Fruit fly (Drosophila melanogaster) whole organism, pupa: ENCODE results near the gene Srrm1.

Source experiments
- CG34367 ChIP-seq: fragments of 200-800 bp; sonication (Bioruptor generic); optimal IDR thresholded peaks from 2 replicates; lab custom pipeline; 2018; ENCODE audit warnings: missing biosample characterization, mild to moderate bottlenecking, missing genetic modification characterization
- CG8301 ChIP-seq: fragments of 200-800 bp; sonication (Bioruptor generic); optimal IDR thresholded peaks from 2 replicates; lab custom pipeline; 2018; ENCODE audit warnings: missing biosample characterization, mild to moderate bottlenecking, missing genetic modification characterization
- CG9948 ChIP-seq: fragments of 200-800 bp; sonication (Bioruptor generic); optimal IDR thresholded peaks from 2 replicates; lab custom pipeline; 2018; ENCODE audit warnings: missing biosample characterization, mild to moderate bottlenecking, missing genetic modification characterization, moderate library complexity
- D1 ChIP-seq: fragments of 200-800 bp; sonication (Bioruptor generic); optimal IDR thresholded peaks from 2 replicates; lab custom pipeline; 2018; ENCODE audit warnings: missing biosample characterization, mild to moderate bottlenecking, missing genetic modification characterization, moderate library complexity
- Ets98B ChIP-seq: fragments of 200-800 bp; sonication (Bioruptor generic); IDR thresholded peaks from 2 replicates; pipeline ENCODE4 v1.3.6; 2022; ENCODE audit warnings: missing biosample characterization, missing genetic modification characterization
- Snoo ChIP-seq: fragments of 200-800 bp; sonication (Bioruptor generic); optimal IDR thresholded peaks from 3 replicates; lab custom pipeline; 2017; ENCODE audit warnings: missing biosample characterization, mild to moderate bottlenecking, missing genetic modification characterization, inconsistent platforms
- fd96Ca ChIP-seq: fragments of 200-800 bp; sonication (Bioruptor generic); IDR thresholded peaks from 3 replicates; pipeline ENCODE4 v1.3.6; 2022; ENCODE audit warnings: missing biosample characterization, missing genetic modification characterization
- gl ChIP-seq: fragments of 200-800 bp; sonication (Bioruptor generic); optimal IDR thresholded peaks from 2 replicates; lab custom pipeline; 2018; ENCODE audit warnings: missing biosample characterization, mild to moderate bottlenecking, missing genetic modification characterization

DNA sequence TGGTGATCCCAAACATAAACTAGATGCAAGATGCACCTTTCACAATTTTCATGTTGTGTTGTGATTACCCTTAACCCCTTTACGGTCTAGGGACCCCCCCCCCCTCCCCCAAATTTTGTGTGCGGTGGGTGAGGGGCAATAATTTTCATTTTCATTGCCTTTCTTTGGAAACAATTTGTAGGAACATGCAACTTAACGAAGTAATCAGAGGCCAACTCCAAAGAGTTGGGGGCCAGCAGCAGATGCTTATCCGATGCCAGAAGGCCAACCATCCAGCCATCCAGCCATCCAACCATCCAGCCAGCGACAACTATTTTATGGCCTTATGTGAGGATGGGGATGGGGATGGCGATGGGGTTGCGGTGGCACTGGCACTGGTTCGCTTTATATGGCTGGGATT, 28.3 kb downstream of the Srrm1 start:
- no peak for TF ChIP-seq D1 (tag; lab: Kevin White, UChicago)
- TF ChIP-seq fd96Ca (GFP tag; lab: Robert Waterston, UW): no peak
- TF ChIP-seq CG8301 (tag; lab: Kevin White, UChicago): no peak
- no peak for TF ChIP-seq Snoo
- no peak for TF ChIP-seq Ets98B
- no peak for TF ChIP-seq gl (tag; lab: Kevin White, UChicago)
- no peak for TF ChIP-seq CG34367 (tag; lab: Kevin White, UChicago)
- TF ChIP-seq CG9948 (tag; lab: Kevin White, UChicago): no peak
